Worm (Caenorhabditis elegans): ENCODE data around the gene Y53G8AL.4.

The Y53G8AL.4 gene

ce11 chrIII:3278610-3279009 is 28.2 kb upstream of the Y53G8AL.4 start, which contains the start of gene Y53G8AM.8:
Gene Y53G8AM.8 (minus strand): TSS chrIII:3278710.
- no peak for TF ChIP-seq daf-12 (tag; optimal IDR thresholded peaks at IDR 0.05)
- TF ChIP-seq nfya-1 (tag; optimal IDR thresholded peaks at IDR 0.05; ENCODE audit: insufficient read depth) = no peak
- TF ChIP-seq ZK546.5 (tag; optimal IDR thresholded peaks at IDR 0.05) = no peak
- no peak for TF ChIP-seq pha-4 (tag; optimal IDR thresholded peaks at IDR 0.05)
- TF ChIP-seq egl-5 (tag; optimal IDR thresholded peaks at IDR 0.05) = no peak
- no peak for TF ChIP-seq elt-3 (tag; optimal IDR thresholded peaks at IDR 0.05)
- no peak for TF ChIP-seq ztf-4 (tag; optimal IDR thresholded peaks at IDR 0.05)
- no peak for TF ChIP-seq lin-15B (tag; optimal IDR thresholded peaks at IDR 0.05)
- no peak for TF ChIP-seq nhr-67 (tag; optimal IDR thresholded peaks at IDR 0.05)
- TF ChIP-seq mml-1 (tag; optimal IDR thresholded peaks at IDR 0.05) = no peak
- TF ChIP-seq unc-62 (GFP tag; optimal IDR thresholded peaks at IDR 0.05) = no peak
- no peak for TF ChIP-seq mdl-1 (tag; optimal IDR thresholded peaks at IDR 0.05)
- no peak for TF ChIP-seq nhr-23 (tag; optimal IDR thresholded peaks at IDR 0.05)
- no peak for TF ChIP-seq egl-27 (tag; optimal IDR thresholded peaks at IDR 0.05)
- TF ChIP-seq nhr-12 (tag; optimal IDR thresholded peaks at IDR 0.05) = no peak
- no peak for TF ChIP-seq sea-2 (GFP tag; optimal IDR thresholded peaks at IDR 0.05)
- TF ChIP-seq lin-39 (tag; optimal IDR thresholded peaks at IDR 0.05) = no peak
- no peak for TF ChIP-seq nhr-28 (tag; optimal IDR thresholded peaks at IDR 0.05)
- no peak for TF ChIP-seq snpc-4 (tag; optimal IDR thresholded peaks at IDR 0.05)
- TF ChIP-seq nhr-43 (tag; optimal IDR thresholded peaks at IDR 0.05; ENCODE audit: poor library complexity, severe bottlenecking) = no peak

DNA sequence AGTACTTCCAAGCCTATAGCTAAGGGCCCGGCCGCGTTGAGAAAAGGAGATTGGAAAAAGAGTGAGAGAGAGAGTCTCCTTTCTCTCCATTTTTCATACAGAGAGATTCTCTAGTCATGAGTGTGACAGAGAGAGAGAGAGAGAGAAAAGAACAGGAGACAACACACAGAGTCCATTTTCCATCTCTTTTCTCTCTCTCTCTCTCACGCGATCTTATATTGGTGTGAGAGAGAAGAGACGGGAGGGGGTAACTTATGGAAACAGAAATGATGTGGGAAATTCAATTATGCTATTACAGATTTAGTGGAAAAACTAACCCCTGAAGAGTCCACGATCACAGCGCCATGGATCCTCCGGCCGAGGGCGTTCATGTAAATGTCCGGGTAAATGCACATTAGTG is 22.7 kb upstream of the Y53G8AL.4 start:
- TF ChIP-seq egl-27 (tag; optimal IDR thresholded peaks at IDR 0.05) (no peak), pha-4 (tag; optimal IDR thresholded peaks at IDR 0.05) (peak; percentile 24), sea-2 (GFP tag; optimal IDR thresholded peaks at IDR 0.05) (no peak), ztf-4 (tag; optimal IDR thresholded peaks at IDR 0.05) (no peak), fkh-2 (tag; optimal IDR thresholded peaks at IDR 0.05) (no peak), jun-1 (tag; optimal IDR thresholded peaks at IDR 0.05) (no peak), ceh-9 (tag; optimal IDR thresholded peaks at IDR 0.05) (no peak), lin-39 (tag; optimal IDR thresholded peaks at IDR 0.05) (peak; percentile 12), R02D3.7 (tag; optimal IDR thresholded peaks at IDR 0.05) (no peak), unc-39 (tag; optimal IDR thresholded peaks at IDR 0.05) (no peak), pqm-1 (tag; optimal IDR thresholded peaks at IDR 0.05) (no peak), ztf-11 (tag; optimal IDR thresholded peaks at IDR 0.05) (no peak), nhr-43 (tag; optimal IDR thresholded peaks at IDR 0.05; ENCODE audit: poor library complexity, severe bottlenecking) (no peak), lsy-12 (tag; optimal IDR thresholded peaks at IDR 0.05) (no peak), hmg-11 (tag; optimal IDR thresholded peaks at IDR 0.05) (no peak), nhr-23 (tag; optimal IDR thresholded peaks at IDR 0.05) (peak; percentile 20), nfya-1 (tag; optimal IDR thresholded peaks at IDR 0.05; ENCODE audit: insufficient read depth) (peak; percentile 50), ceh-82 (tag; optimal IDR thresholded peaks at IDR 0.05) (no peak), ama-1 (optimal IDR thresholded peaks at IDR 0.05) (no peak), egl-5 (tag; optimal IDR thresholded peaks at IDR 0.05) (no peak), nhr-237 (tag; optimal IDR thresholded peaks at IDR 0.05) (no peak), nhr-11 (tag; optimal IDR thresholded peaks at IDR 0.05) (no peak), ceh-16 (tag; optimal IDR thresholded peaks at IDR 0.05) (no peak), elt-3 (tag; optimal IDR thresholded peaks at IDR 0.05) (no peak), elt-1 (tag; optimal IDR thresholded peaks at IDR 0.05) (no peak), mdl-1 (tag; optimal IDR thresholded peaks at IDR 0.05) (no peak), eor-1 (tag; optimal IDR thresholded peaks at IDR 0.05) (no peak), aly-2 (tag; optimal IDR thresholded peaks at IDR 0.05) (no peak), nhr-25 (tag; optimal IDR thresholded peaks at IDR 0.05) (no peak), daf-12 (tag; optimal IDR thresholded peaks at IDR 0.05) (no peak)

DNA sequence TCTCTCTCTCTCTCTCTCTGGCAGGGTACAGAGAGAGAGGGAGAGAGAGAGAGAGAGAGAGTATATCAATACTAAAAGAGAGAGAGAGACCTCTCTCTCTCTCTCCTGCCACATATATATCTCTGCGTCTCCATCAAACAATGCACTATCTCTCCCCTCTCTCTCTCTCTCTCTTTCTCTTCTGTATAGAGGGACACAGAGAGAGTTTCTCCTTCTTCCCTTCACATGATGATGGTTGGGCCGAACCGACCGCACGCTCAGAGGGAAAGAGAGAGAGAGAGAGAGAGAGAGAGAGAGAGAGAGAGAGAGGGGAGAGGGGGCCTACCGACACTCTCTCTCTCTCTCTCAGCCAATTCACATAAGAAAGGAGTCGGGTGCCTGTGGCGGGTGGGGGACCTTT is 21.2 kb upstream of the Y53G8AL.4 start:
- TF ChIP-seq ceh-16 (tag; optimal IDR thresholded peaks at IDR 0.05) (no peak), pha-4 (tag; optimal IDR thresholded peaks at IDR 0.05) (peak; percentile 66), egl-5 (tag; optimal IDR thresholded peaks at IDR 0.05) (no peak), eor-1 (tag; optimal IDR thresholded peaks at IDR 0.05) (no peak), hmg-11 (tag; optimal IDR thresholded peaks at IDR 0.05) (peak; percentile 47), tbx-2 (tag; optimal IDR thresholded peaks at IDR 0.05) (peak; percentile 54), pqm-1 (tag; optimal IDR thresholded peaks at IDR 0.05) (peak; percentile 27), nfya-1 (tag; optimal IDR thresholded peaks at IDR 0.05; ENCODE audit: insufficient read depth) (peak; percentile 65), zag-1 (tag; optimal IDR thresholded peaks at IDR 0.05) (no peak), R02D3.7 (tag; optimal IDR thresholded peaks at IDR 0.05) (peak; percentile 31), nhr-23 (tag; optimal IDR thresholded peaks at IDR 0.05) (peak; percentile 61), snpc-4 (tag; optimal IDR thresholded peaks at IDR 0.05) (peak; percentile 26), fkh-10 (GFP tag; optimal IDR thresholded peaks at IDR 0.05) (no peak), elt-2 (tag; optimal IDR thresholded peaks at IDR 0.05) (peak; percentile 71), ceh-28 (tag; optimal IDR thresholded peaks at IDR 0.05) (peak; percentile 53)

Measured in whole organism, L3 larva.